Worm (Caenorhabditis elegans) whole organism, L1 larva: Measurements from ENCODE around the gene tram-1.

Source experiments
- C04F5.9 ChIP-seq: sonication (generic microtip); optimal IDR thresholded peaks from 2 replicates; lab custom pipeline; 2016; ENCODE audit warnings: missing genetic modification characterization, missing compliant biosample characterization
- C16A3.4 ChIP-seq: fragments of 150-350 bp; optimal IDR thresholded peaks from 2 replicates; lab custom pipeline; 2014; ENCODE audit warnings: missing biosample characterization, missing genetic modification characterization
- aly-2 ChIP-seq: fragments of 150-350 bp; optimal IDR thresholded peaks from 2 replicates; lab custom pipeline; 2014; ENCODE audit warnings: missing biosample characterization, missing genetic modification characterization
- ceh-63 ChIP-seq: fragments of 200-800 bp; sonication (Bioruptor generic); optimal IDR thresholded peaks from 2 replicates; lab custom pipeline; 2018; ENCODE audit warnings: mild to moderate bottlenecking, missing genetic modification characterization, missing compliant biosample characterization
- ces-1 ChIP-seq: fragments of 150-350 bp; optimal IDR thresholded peaks from 2 replicates; lab custom pipeline; 2014; ENCODE audit warnings: missing biosample characterization, missing genetic modification reagents, missing genetic modification characterization
- dpl-1 ChIP-seq, 3 experiments: fragments of 150-350 bp in 2 of 3; sonication (generic microtip) in 1 of 3; optimal IDR thresholded peaks; 2 replicates each; lab custom pipeline; 2014 to 2017; ENCODE audit warnings: missing biosample characterization in 3 of 3, missing genetic modification characterization in 3 of 3, missing genetic modification reagents in 3 of 3
- dsc-1 ChIP-seq: sonication (generic microtip); optimal IDR thresholded peaks from 2 replicates; lab custom pipeline; 2016; ENCODE audit warnings: mild to moderate bottlenecking, missing genetic modification characterization, missing compliant biosample characterization
- efl-1 ChIP-seq, 4 experiments: fragments of 150-350 bp; optimal IDR thresholded peaks in 3 of 4; peaks in 1 of 4; 1 replicate in 1 of 4; 2 replicates in 3 of 4; lab custom pipeline; 2014; ENCODE audit warnings: missing biosample characterization in 2 of 4, missing genetic modification characterization in 2 of 4, missing genetic modification reagents in 2 of 4
- ets-5 ChIP-seq: fragments of 200-800 bp; sonication (Bioruptor generic); IDR thresholded peaks from 2 replicates; pipeline ENCODE4 v1.3.6; 2022; ENCODE audit warnings: missing genetic modification characterization, missing compliant biosample characterization
- fos-1 ChIP-seq: fragments of 150-350 bp; optimal IDR thresholded peaks from 2 replicates; lab custom pipeline; 2014; ENCODE audit warnings: missing biosample characterization, missing genetic modification characterization
- hlh-4 ChIP-seq: sonication (generic microtip); optimal IDR thresholded peaks from 2 replicates; lab custom pipeline; 2016; ENCODE audit warnings: mild to moderate bottlenecking, missing genetic modification characterization, missing compliant biosample characterization
- lin-14 ChIP-seq: fragments of 200-800 bp; sonication (Bioruptor generic); optimal IDR thresholded peaks from 2 replicates; lab custom pipeline; 2018; ENCODE audit warnings: mild to moderate bottlenecking, missing genetic modification characterization, moderate library complexity, missing compliant biosample characterization
- lin-15B ChIP-seq: fragments of 150-350 bp; sonication (generic microtip); optimal IDR thresholded peaks from 3 replicates; lab custom pipeline; 2014; ENCODE audit warnings: missing biosample characterization, missing genetic modification characterization
- lin-35 ChIP-seq, 2 experiments: fragments of 150-350 bp; optimal IDR thresholded peaks; 2 replicates each; lab custom pipeline; 2014; ENCODE audit warnings: missing biosample characterization in 2 of 2, missing genetic modification characterization in 2 of 2, missing genetic modification reagents in 2 of 2
- lin-39 ChIP-seq: fragments of 150-350 bp; optimal IDR thresholded peaks from 2 replicates; lab custom pipeline; 2014; ENCODE audit warnings: missing biosample characterization, missing genetic modification reagents, missing genetic modification characterization
- lsy-2 ChIP-seq, 2 experiments: fragments of 150-350 bp; optimal IDR thresholded peaks; 2 replicates each; lab custom pipeline; 2014; ENCODE audit warnings: missing biosample characterization in 2 of 2, missing genetic modification characterization in 2 of 2
- mab-9 ChIP-seq: fragments of 200-800 bp; sonication (Bioruptor generic); IDR thresholded peaks from 2 replicates; pipeline ENCODE4 v1.3.6; 2022; ENCODE audit warnings: missing genetic modification reagents, missing genetic modification characterization, missing compliant biosample characterization
- mdl-1 ChIP-seq, 2 experiments: fragments of 150-350 bp; optimal IDR thresholded peaks; 2 replicates each; lab custom pipeline; 2014 to 2017; ENCODE audit warnings: missing biosample characterization in 2 of 2, missing genetic modification characterization in 2 of 2, inconsistent platforms in 1 of 2
- mef-2 ChIP-seq: fragments of 150-350 bp; optimal IDR thresholded peaks from 2 replicates; lab custom pipeline; 2014; ENCODE audit warnings: missing biosample characterization, missing genetic modification characterization
- mep-1 ChIP-seq: fragments of 150-350 bp; optimal IDR thresholded peaks from 2 replicates; lab custom pipeline; 2014; ENCODE audit warnings: missing biosample characterization, missing genetic modification characterization
- nhr-19 ChIP-seq: fragments of 200-800 bp; sonication (Bioruptor generic); conservative IDR thresholded peaks from 2 replicates; pipeline ENCODE4 v1.3.6; 2022; ENCODE audit warnings: missing genetic modification characterization, missing compliant biosample characterization
- nhr-84 ChIP-seq: sonication (generic microtip); optimal IDR thresholded peaks from 2 replicates; lab custom pipeline; 2017; ENCODE audit warnings: missing biosample characterization, missing genetic modification characterization
- nhr-90 ChIP-seq: sonication (generic microtip); optimal IDR thresholded peaks from 2 replicates; lab custom pipeline; 2016; ENCODE audit warnings: mild to moderate bottlenecking, missing genetic modification characterization, missing compliant biosample characterization; ENCODE audit not compliant: poor library complexity
- pqm-1 ChIP-seq: sonication (generic microtip); optimal IDR thresholded peaks from 3 replicates; lab custom pipeline; 2017; ENCODE audit warnings: missing biosample characterization, missing genetic modification characterization
- rnt-1 ChIP-seq: sonication (generic microtip); optimal IDR thresholded peaks from 2 replicates; lab custom pipeline; 2016; ENCODE audit warnings: mild to moderate bottlenecking, missing genetic modification characterization, moderate library complexity, missing compliant biosample characterization
- sptf-1 ChIP-seq: fragments of 150-350 bp; optimal IDR thresholded peaks from 2 replicates; lab custom pipeline; 2014; ENCODE audit warnings: missing biosample characterization, missing genetic modification characterization
- unc-30 ChIP-seq: sonication (generic microtip); optimal IDR thresholded peaks from 2 replicates; lab custom pipeline; 2017; ENCODE audit warnings: missing biosample characterization, missing genetic modification characterization
- unc-62 ChIP-seq: fragments of 150-350 bp; optimal IDR thresholded peaks from 2 replicates; lab custom pipeline; 2014; ENCODE audit warnings: missing biosample characterization, missing genetic modification reagents, missing genetic modification characterization
- unc-86 ChIP-seq: sonication (generic microtip); optimal IDR thresholded peaks from 2 replicates; lab custom pipeline; 2016; ENCODE audit warnings: missing genetic modification characterization, missing compliant biosample characterization
- zag-1 ChIP-seq: fragments of 150-350 bp; optimal IDR thresholded peaks from 2 replicates; lab custom pipeline; 2014; ENCODE audit warnings: missing biosample characterization, missing genetic modification characterization
- zip-4 ChIP-seq: fragments of 200-800 bp; sonication (Bioruptor generic); optimal IDR thresholded peaks from 2 replicates; lab custom pipeline; 2018; ENCODE audit warnings: mild to moderate bottlenecking, missing genetic modification characterization, moderate library complexity, missing compliant biosample characterization

The tram-1 gene

ce11 chrIV:10215393-10215792 is 5.7 kb downstream of the tram-1 start:
- TF ChIP-seq dsc-1 (tag; lab: Kevin White, UChicago) (no peak), mdl-1 (tag; optimal IDR thresholded peaks at IDR 0.05; lab: Kevin White, UChicago) (no peak)

- TF ChIP-seq zag-1 (tag; lab: Kevin White, UChicago): no peak
- no peak for TF ChIP-seq lsy-2 (tag; optimal IDR thresholded peaks at IDR 0.05; lab: Kevin White, UChicago)
- no peak for TF ChIP-seq nhr-19 (GFP tag; lab: Robert Waterston, UW)
- no peak for TF ChIP-seq lin-14 (GFP tag; lab: Kevin White, UChicago)
- TF ChIP-seq aly-2 (tag; lab: Kevin White, UChicago): no peak
- no peak for TF ChIP-seq mef-2
- TF ChIP-seq sptf-1: no peak
- TF ChIP-seq nhr-84 (tag; lab: Kevin White, UChicago): no peak
- no peak for TF ChIP-seq mab-9 (GFP tag; lab: Robert Waterston, UW)
- no peak for TF ChIP-seq unc-62
- TF ChIP-seq unc-30 (tag; lab: Kevin White, UChicago): no peak
- TF ChIP-seq hlh-4 (tag; lab: Kevin White, UChicago): no peak
- no peak for TF ChIP-seq C04F5.9
- no peak for TF ChIP-seq ces-1 (GFP tag; lab: Kevin White, UChicago)
- no peak for TF ChIP-seq pqm-1
- no peak for TF ChIP-seq dpl-1 (GFP tag; optimal IDR thresholded peaks at IDR 0.05; lab: Kevin White, UChicago)
- no peak for TF ChIP-seq unc-86 (tag; lab: Kevin White, UChicago)
Observed at ce11 chrIV:10214811-10215210, 6.3 kb downstream of the tram-1 start, which contains the start of gene abt-1. TSS of gene abt-1 (minus strand) at chrIV:10214911.

DNA sequence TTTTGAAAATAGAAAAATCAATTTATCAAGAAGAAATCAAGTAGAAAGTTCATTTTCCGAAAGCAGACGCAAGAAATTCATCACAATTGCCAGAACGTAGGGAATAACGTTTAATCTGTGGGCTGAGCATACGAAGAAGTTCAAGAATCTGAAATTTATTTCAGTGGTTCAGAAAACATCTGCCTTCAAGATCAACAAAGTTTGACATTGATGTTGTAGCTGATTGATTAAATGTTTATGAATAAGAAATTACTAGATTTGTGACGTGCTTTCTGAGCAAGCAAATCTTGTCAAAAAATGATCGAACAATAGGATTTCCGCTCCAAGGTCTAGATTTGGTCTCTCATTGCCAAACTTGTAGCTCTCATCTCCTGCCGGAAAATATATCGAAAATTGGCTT is 14.9 kb downstream of the tram-1 start, which contains the start of gene K04D7.6:
Gene K04D7.6, minus strand, starts transcription at position 101 of the 400 bp plus-strand sequence.
- TF ChIP-seq fos-1 (tag; lab: Kevin White, UChicago): no peak
- no peak for TF ChIP-seq ceh-63 (GFP tag; lab: Kevin White, UChicago)

DNA sequence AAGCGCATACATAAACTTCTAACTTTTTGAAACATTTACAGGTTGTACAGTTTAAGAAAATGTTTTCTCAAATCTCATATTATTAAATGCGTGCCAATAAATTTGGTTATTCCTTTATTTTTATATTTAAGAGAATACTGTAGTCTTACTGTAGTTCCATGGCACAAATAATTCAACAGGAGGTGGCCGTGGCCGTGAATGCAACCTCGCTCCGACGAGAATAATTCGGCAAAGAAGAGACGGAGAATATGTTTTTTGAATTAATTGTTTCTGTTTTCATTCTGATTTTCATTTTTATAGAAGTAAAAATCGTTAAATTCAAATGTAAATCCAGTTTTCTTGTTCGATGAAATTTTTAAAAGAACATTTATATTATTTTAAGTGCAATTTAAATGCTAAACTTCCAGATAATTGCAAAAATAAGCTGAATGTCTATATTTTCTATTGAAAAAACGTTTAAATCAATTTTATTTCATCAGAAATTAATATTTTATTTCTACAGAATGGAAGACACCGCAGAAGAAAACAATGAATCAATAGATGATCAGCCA is 23.7 kb downstream of the tram-1 start, which contains the start of gene gon-4:
Gene gon-4, plus strand, starts transcription at position 501 of the 551 bp plus-strand sequence.
- TF ChIP-seq hlh-4 (tag; lab: Kevin White, UChicago) (no peak), mep-1 (tag; lab: Kevin White, UChicago) (peak; percentile 30), rnt-1 (tag; lab: Kevin White, UChicago) (peak; percentile 6), lin-15B (tag; lab: Kevin White, UChicago) (peak; percentile 29), efl-1 (optimal IDR thresholded peaks at IDR 0.05; lab: Kevin White, UChicago) (peak; percentile 29 to 40), efl-1 (GFP tag; optimal IDR thresholded peaks at IDR 0.05 in 1 of 2; lab: Kevin White, UChicago) (peak; percentile 57 to 91), dpl-1 (GFP tag; optimal IDR thresholded peaks at IDR 0.05; lab: Kevin White, UChicago) (peak in 2 of 3 experiments; percentile 37 to 65), nhr-90 (tag; lab: Kevin White, UChicago) (no peak), ets-5 (GFP tag; lab: Robert Waterston, UW) (no peak), C16A3.4 (tag; lab: Kevin White, UChicago) (peak; percentile 9), lin-35 (GFP tag; optimal IDR thresholded peaks at IDR 0.05; lab: Kevin White, UChicago) (peak in 1 of 2 experiments; percentile 6)

ce11 chrIV:10194345-10194744 is 26.7 kb downstream of the tram-1 start, which contains the start of gene ptrg-1:
TSS of gene ptrg-1 (minus strand) at chrIV:10194445.
- TF ChIP-seq lin-14 (GFP tag; lab: Kevin White, UChicago): no peak
- TF ChIP-seq zip-4 (GFP tag; lab: Kevin White, UChicago): no peak
- no peak for TF ChIP-seq lin-39 (tag; lab: Kevin White, UChicago)
- TF ChIP-seq fos-1 (tag; lab: Kevin White, UChicago): no peak
- TF ChIP-seq lin-35 (GFP tag; optimal IDR thresholded peaks at IDR 0.05; lab: Kevin White, UChicago): no peak
- TF ChIP-seq, all 84 proteins: peak for 0
